Fruit fly (Drosophila melanogaster) whole organism: ENCODE results near the gene CG43084.

ENCODE experiments used
- EcR ChIP-seq, 2 experiments: fragments of >200 bp; optimal IDR thresholded peaks; 2 replicates each; lab custom pipeline; 2017; ENCODE audit warnings: missing biosample characterization in 2 of 2, missing genetic modification characterization in 2 of 2, missing genetic modification reagents in 2 of 2
- psq ChIP-seq: fragments of >200 bp; optimal IDR thresholded peaks from 2 replicates; lab custom pipeline; 2017

dm6 chr3L:15636978-15637377 is 13.7 kb upstream of the CG43084 start:
- TF ChIP-seq EcR (GFP tag; optimal IDR thresholded peaks at IDR 0.05; lab: Kevin White, UChicago) (no peak), psq (lab: Kevin White, UChicago) (no peak)
